Worm (Caenorhabditis elegans): ENCODE data around the gene F49H12.7.

DNA sequence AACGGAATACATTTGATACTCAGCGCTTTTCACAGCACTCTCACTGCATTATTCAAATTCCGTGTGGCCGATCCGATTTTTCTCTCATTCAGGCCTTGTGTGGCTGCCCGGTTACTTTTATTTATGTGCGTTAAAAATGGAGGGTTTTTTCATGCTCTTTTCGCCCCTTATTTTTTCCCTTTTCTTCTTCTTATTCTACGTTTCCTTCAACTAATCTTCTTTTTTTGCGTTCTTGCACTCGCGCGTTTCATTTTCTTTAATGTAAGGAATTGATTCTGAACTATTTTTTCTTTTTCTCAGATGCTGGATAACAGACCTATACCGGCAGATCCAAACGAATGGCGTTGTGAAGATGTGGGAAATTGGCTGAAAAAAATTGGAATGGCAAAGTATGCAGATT lies 43.9 kb downstream of the F49H12.7 start, which contains the start of gene F53B1.2:
- TF ChIP-seq sdc-2 (tag; optimal IDR thresholded peaks at IDR 0.05) (no peak), dmd-4 (tag; optimal IDR thresholded peaks at IDR 0.05; ENCODE audit: borderline replicate concordance) (no peak), hlh-30 (tag; optimal IDR thresholded peaks at IDR 0.05; ENCODE audit: insufficient read depth) (no peak), pag-3 (tag; optimal IDR thresholded peaks at IDR 0.05; ENCODE audit: borderline replicate concordance) (no peak), nfya-1 (tag; optimal IDR thresholded peaks at IDR 0.05) (no peak), elt-2 (tag; optimal IDR thresholded peaks at IDR 0.05) (no peak), nhr-11 (tag; optimal IDR thresholded peaks at IDR 0.05) (no peak), rnt-1 (tag; optimal IDR thresholded peaks at IDR 0.05) (no peak), fkh-10 (GFP tag; optimal IDR thresholded peaks at IDR 0.05) (no peak), lin-11 (tag; optimal IDR thresholded peaks at IDR 0.05) (no peak), C08G9.2 (tag; optimal IDR thresholded peaks at IDR 0.05) (no peak), dve-1 (tag; optimal IDR thresholded peaks at IDR 0.05) (no peak), unc-42 (tag; optimal IDR thresholded peaks at IDR 0.05) (no peak)
